Worm (Caenorhabditis elegans) whole organism, mixed stage, embryonic: ENCODE data around the gene xpb-1.

Experiments
- ces-1 ChIP-seq: fragments of 150-350 bp; optimal IDR thresholded peaks from 2 replicates; lab custom pipeline; 2014; ENCODE audit warnings: missing biosample characterization, missing genetic modification reagents, missing genetic modification characterization
- drap-1 ChIP-seq: fragments of 200-800 bp; sonication (Bioruptor generic); optimal IDR thresholded peaks from 3 replicates; lab custom pipeline; 2018; ENCODE audit warnings: mild to moderate bottlenecking, missing genetic modification characterization, missing compliant biosample characterization
- elt-1 ChIP-seq: sonication (generic microtip); optimal IDR thresholded peaks from 2 replicates; lab custom pipeline; 2017; ENCODE audit warnings: missing genetic modification characterization, mild to moderate bottlenecking, missing compliant biosample characterization, antibody characterized with exemption, moderate library complexity, borderline replicate concordance; ENCODE audit not compliant: insufficient read depth
- lin-13 ChIP-seq: fragments of 150-350 bp; optimal IDR thresholded peaks from 2 replicates; lab custom pipeline; 2014; ENCODE audit warnings: missing biosample characterization, missing genetic modification characterization
- lsy-2 ChIP-seq: fragments of 150-350 bp; optimal IDR thresholded peaks from 2 replicates; lab custom pipeline; 2014; ENCODE audit warnings: missing biosample characterization, missing genetic modification characterization
- mab-5 ChIP-seq: fragments of 150-350 bp; optimal IDR thresholded peaks from 2 replicates; lab custom pipeline; 2014; ENCODE audit warnings: missing biosample characterization, missing genetic modification characterization
- mep-1 ChIP-seq: fragments of 150-350 bp; optimal IDR thresholded peaks from 2 replicates; lab custom pipeline; 2017; ENCODE audit warnings: missing biosample characterization, missing genetic modification reagents, missing genetic modification characterization, inconsistent platforms
- nhr-28 ChIP-seq: fragments of 150-350 bp; optimal IDR thresholded peaks from 2 replicates; lab custom pipeline; 2014; ENCODE audit warnings: missing biosample characterization, missing genetic modification characterization
- nhr-76 ChIP-seq: sonication (generic microtip); optimal IDR thresholded peaks from 2 replicates; lab custom pipeline; 2017; ENCODE audit warnings: missing biosample characterization, missing genetic modification characterization
- pha-4 ChIP-seq: fragments of 150-350 bp; optimal IDR thresholded peaks from 2 replicates; lab custom pipeline; 2018; ENCODE audit warnings: missing biosample characterization, missing genetic modification reagents, missing genetic modification characterization
- snpc-4 ChIP-seq: fragments of 150-350 bp; optimal IDR thresholded peaks from 2 replicates; lab custom pipeline; 2014; ENCODE audit warnings: missing biosample characterization, missing genetic modification characterization
- sptf-1 ChIP-seq: sonication (generic microtip); optimal IDR thresholded peaks from 2 replicates; lab custom pipeline; 2017; ENCODE audit warnings: mild to moderate bottlenecking, missing genetic modification characterization, moderate library complexity, missing compliant biosample characterization
- unc-39 ChIP-seq: fragments of 150-350 bp; optimal IDR thresholded peaks from 2 replicates; lab custom pipeline; 2014; ENCODE audit warnings: missing biosample characterization, missing genetic modification characterization
- unc-62 ChIP-seq: fragments of 150-350 bp; optimal IDR thresholded peaks from 2 replicates; lab custom pipeline; 2014; ENCODE audit warnings: missing biosample characterization, missing genetic modification reagents, missing genetic modification characterization

DNA sequence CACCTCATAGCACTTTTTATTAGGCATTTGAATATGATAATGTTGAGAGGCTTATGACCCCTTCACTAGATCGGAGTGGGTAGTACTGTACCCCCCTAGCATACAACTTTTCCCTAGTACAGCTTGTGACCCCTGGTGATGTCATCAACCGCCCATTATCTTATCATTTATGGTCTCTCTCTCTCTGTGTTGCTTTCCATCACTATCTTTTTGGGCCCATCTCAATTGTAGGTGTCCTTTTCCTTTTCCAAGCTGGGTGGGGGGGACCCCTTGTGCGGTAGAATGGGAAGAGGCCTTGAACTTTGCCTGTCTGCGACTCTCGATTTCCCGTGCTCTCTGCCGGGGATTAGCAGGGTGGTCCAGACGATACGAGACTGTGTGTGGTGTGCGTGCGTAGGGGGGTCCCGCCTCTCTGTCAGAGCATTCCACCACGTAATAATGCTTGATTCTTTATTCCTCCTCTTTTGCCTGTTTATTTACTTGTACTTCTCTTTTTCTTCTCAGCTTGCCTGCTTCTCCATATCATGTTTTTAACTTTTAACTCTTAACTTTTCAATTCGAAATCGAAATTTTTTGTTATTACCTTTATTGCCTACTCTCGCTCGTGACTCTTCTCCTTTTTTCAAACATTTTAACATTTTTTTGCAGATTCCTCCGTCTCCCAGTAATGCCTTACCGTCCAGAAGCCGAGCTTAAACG is 34.2 kb downstream of the xpb-1 start, which contains the start of gene ztf-29:
- TF ChIP-seq nhr-28 (tag; lab: Kevin White, UChicago) (no peak), unc-62 (GFP tag; lab: Kevin White, UChicago) (no peak), unc-39 (tag; lab: Kevin White, UChicago) (no peak), nhr-76 (no peak), drap-1 (GFP tag; lab: Kevin White, UChicago) (no peak), elt-1 (tag; lab: Kevin White, UChicago) (peak; percentile 70), mab-5 (tag; lab: Kevin White, UChicago) (no peak), pha-4 (no peak), snpc-4 (tag; lab: Kevin White, UChicago) (no peak), sptf-1 (tag; lab: Kevin White, UChicago) (no peak), mep-1 (tag; lab: Kevin White, UChicago) (no peak), ces-1 (GFP tag; lab: Kevin White, UChicago) (no peak), lsy-2 (tag; lab: Kevin White, UChicago) (no peak), lin-13 (no peak)
